Fruit fly (Drosophila melanogaster) whole organism, embryonic: ENCODE measurements around the gene Phb1.
A peak's percentile ranks its signal among the peaks of the same experiment; 100 is the strongest.

Experiments
- Antp ChIP-seq: fragments of 200-800 bp; sonication (Bioruptor generic); optimal IDR thresholded peaks from 3 replicates; lab custom pipeline; 2016; ENCODE audit warnings: missing biosample characterization, missing genetic modification characterization
- Atf-2 ChIP-seq: fragments of 200-800 bp; sonication (Bioruptor generic); optimal IDR thresholded peaks from 2 replicates; lab custom pipeline; 2016; ENCODE audit warnings: missing biosample characterization, missing genetic modification characterization
- BEAF-32 ChIP-seq: fragments of 200-800 bp; sonication (Bioruptor generic); optimal IDR thresholded peaks from 3 replicates; lab custom pipeline; 2017; ENCODE audit warnings: missing biosample characterization, missing genetic modification characterization, mild to moderate bottlenecking, moderate library complexity, missing genetic modification reagents
- Bdp1 ChIP-seq: fragments of 200-800 bp; sonication (Bioruptor generic); optimal IDR thresholded peaks from 3 replicates; lab custom pipeline; 2016; ENCODE audit warnings: missing biosample characterization, missing genetic modification characterization
- CG10543 ChIP-seq: fragments of 200-800 bp; sonication (Bioruptor generic); optimal IDR thresholded peaks from 3 replicates; lab custom pipeline; 2017; ENCODE audit warnings: missing biosample characterization, mild to moderate bottlenecking, missing genetic modification characterization, moderate library complexity
- CG12219 ChIP-seq: fragments of 200-800 bp; sonication (Bioruptor generic); optimal IDR thresholded peaks from 3 replicates; lab custom pipeline; 2018; ENCODE audit warnings: missing biosample characterization, mild to moderate bottlenecking, missing genetic modification characterization
- CG13287 ChIP-seq: fragments of 200-800 bp; sonication (Bioruptor generic); IDR thresholded peaks from 2 replicates; pipeline ENCODE4 v1.3.6; 2022; ENCODE audit warnings: missing biosample characterization, missing genetic modification characterization; ENCODE audit not compliant: partially characterized antibody
- CG13296 ChIP-seq: fragments of 200-800 bp; sonication (Bioruptor generic); optimal IDR thresholded peaks from 3 replicates; lab custom pipeline; 2018; ENCODE audit warnings: missing biosample characterization, mild to moderate bottlenecking, missing genetic modification characterization
- CG13775 ChIP-seq: fragments of 200-800 bp; sonication (Bioruptor generic); optimal IDR thresholded peaks from 3 replicates; lab custom pipeline; 2017; ENCODE audit warnings: missing biosample characterization, mild to moderate bottlenecking, missing genetic modification characterization
- CG13894 ChIP-seq: fragments of 200-800 bp; sonication (Bioruptor generic); optimal IDR thresholded peaks from 3 replicates; lab custom pipeline; 2018; ENCODE audit warnings: missing biosample characterization, mild to moderate bottlenecking, missing genetic modification characterization, moderate library complexity
- CG15601 ChIP-seq: fragments of 200-800 bp; sonication (Bioruptor generic); optimal IDR thresholded peaks from 3 replicates; lab custom pipeline; 2019; ENCODE audit warnings: missing biosample characterization, mild to moderate bottlenecking, missing genetic modification characterization, moderate library complexity
- CG17359 ChIP-seq: fragments of 200-800 bp; sonication (Bioruptor generic); optimal IDR thresholded peaks from 3 replicates; lab custom pipeline; 2018; ENCODE audit warnings: missing biosample characterization, mild to moderate bottlenecking, missing genetic modification characterization, moderate library complexity
- CG17912 ChIP-seq: fragments of 200-800 bp; sonication (Bioruptor generic); optimal IDR thresholded peaks from 2 replicates; lab custom pipeline; 2018; ENCODE audit warnings: missing biosample characterization, mild to moderate bottlenecking, missing genetic modification characterization
- CG18262 ChIP-seq: fragments of 200-800 bp; optimal IDR thresholded peaks from 3 replicates; lab custom pipeline; 2019; ENCODE audit warnings: missing biosample characterization, mild to moderate bottlenecking, missing genetic modification characterization, moderate library complexity
- CG30403 ChIP-seq: fragments of 200-800 bp; sonication (Bioruptor generic); optimal IDR thresholded peaks from 3 replicates; lab custom pipeline; 2016; ENCODE audit warnings: missing biosample characterization, missing genetic modification characterization
- CG31224 ChIP-seq: fragments of 200-800 bp; sonication (Bioruptor generic); IDR thresholded peaks from 2 replicates; pipeline ENCODE4 v1.3.6; 2022; ENCODE audit warnings: missing biosample characterization, missing genetic modification characterization
- CG3281 ChIP-seq: fragments of 200-800 bp; sonication (Bioruptor generic); optimal IDR thresholded peaks from 3 replicates; lab custom pipeline; 2017; ENCODE audit warnings: missing biosample characterization, mild to moderate bottlenecking, missing genetic modification characterization
- CG4424 ChIP-seq: fragments of 200-800 bp; sonication (Bioruptor generic); optimal IDR thresholded peaks from 3 replicates; lab custom pipeline; 2016; ENCODE audit warnings: missing biosample characterization, missing genetic modification characterization
- CG5953 ChIP-seq: fragments of 200-800 bp; sonication (Bioruptor generic); IDR thresholded peaks from 2 replicates; pipeline ENCODE4 v1.3.6; 2022; ENCODE audit warnings: missing biosample characterization, missing genetic modification characterization
- CG7271 ChIP-seq: fragments of 200-800 bp; sonication (Bioruptor generic); optimal IDR thresholded peaks from 2 replicates; lab custom pipeline; 2018; ENCODE audit warnings: missing biosample characterization, mild to moderate bottlenecking, missing genetic modification characterization, moderate library complexity
- CG7963 ChIP-seq: fragments of 200-800 bp; sonication (Bioruptor generic); IDR thresholded peaks from 3 replicates; pipeline ENCODE4 v1.3.6; 2022; ENCODE audit warnings: missing biosample characterization, missing genetic modification characterization; ENCODE audit not compliant: partially characterized antibody
- CG8089 ChIP-seq: fragments of 200-800 bp; sonication (Bioruptor generic); optimal IDR thresholded peaks from 3 replicates; lab custom pipeline; 2016; ENCODE audit warnings: missing biosample characterization, missing genetic modification characterization
- CG9727 ChIP-seq: fragments of 200-800 bp; sonication (Bioruptor generic); optimal IDR thresholded peaks from 3 replicates; lab custom pipeline; 2017; ENCODE audit warnings: missing biosample characterization, mild to moderate bottlenecking, missing genetic modification characterization
- CG9817 ChIP-seq: fragments of 200-800 bp; sonication (Bioruptor generic); optimal IDR thresholded peaks from 2 replicates; lab custom pipeline; 2018; ENCODE audit warnings: missing biosample characterization, mild to moderate bottlenecking, missing genetic modification characterization, moderate library complexity
- Chrac-16 ChIP-seq: fragments of 200-800 bp; sonication (Bioruptor generic); optimal IDR thresholded peaks from 3 replicates; lab custom pipeline; 2016; ENCODE audit warnings: missing biosample characterization, missing genetic modification characterization
- Drgx ChIP-seq: fragments of 200-800 bp; sonication (Bioruptor generic); IDR thresholded peaks from 2 replicates; pipeline ENCODE4 v1.3.6; 2022; ENCODE audit warnings: missing biosample characterization, missing genetic modification characterization
- Elba2 ChIP-seq: fragments of 200-800 bp; sonication (Bioruptor generic); optimal IDR thresholded peaks from 3 replicates; lab custom pipeline; 2016; ENCODE audit warnings: missing biosample characterization, missing genetic modification characterization
- HHEX ChIP-seq: fragments of 200-800 bp; sonication (Bioruptor generic); optimal IDR thresholded peaks from 3 replicates; lab custom pipeline; 2017; ENCODE audit warnings: missing biosample characterization, mild to moderate bottlenecking, missing genetic modification characterization, missing genetic modification reagents
- HLH54F ChIP-seq: fragments of 200-800 bp; sonication (Bioruptor generic); optimal IDR thresholded peaks from 3 replicates; lab custom pipeline; 2016; ENCODE audit warnings: missing biosample characterization, missing genetic modification characterization
- Lhr ChIP-seq: fragments of 200-800 bp; sonication (Bioruptor generic); optimal IDR thresholded peaks from 3 replicates; lab custom pipeline; 2017; ENCODE audit warnings: mild to moderate bottlenecking, missing biosample characterization, missing genetic modification reagents, missing genetic modification characterization
- Oli ChIP-seq: fragments of 200-800 bp; sonication (Bioruptor generic); optimal IDR thresholded peaks from 2 replicates; lab custom pipeline; 2018; ENCODE audit warnings: missing biosample characterization, mild to moderate bottlenecking, missing genetic modification characterization, moderate library complexity
- Vsx1 ChIP-seq: fragments of 200-800 bp; sonication (Bioruptor generic); optimal IDR thresholded peaks from 2 replicates; lab custom pipeline; 2017; ENCODE audit warnings: missing biosample characterization, mild to moderate bottlenecking, missing genetic modification characterization, missing genetic modification reagents
- ara ChIP-seq: fragments of 200-800 bp; sonication (Bioruptor generic); IDR thresholded peaks from 2 replicates; pipeline ENCODE4 v1.3.6; 2022; ENCODE audit warnings: missing biosample characterization, missing genetic modification characterization
- bbx ChIP-seq: fragments of 200-800 bp; sonication (Bioruptor generic); IDR thresholded peaks from 2 replicates; pipeline ENCODE4 v1.3.6; 2022; ENCODE audit warnings: missing biosample characterization, missing genetic modification characterization; ENCODE audit not compliant: partially characterized antibody
- chinmo ChIP-seq: fragments of 200-800 bp; sonication (Bioruptor generic); IDR thresholded peaks from 4 replicates; pipeline ENCODE4 v1.3.6; 2022; ENCODE audit warnings: missing biosample characterization, missing genetic modification characterization; ENCODE audit not compliant: partially characterized antibody
- h ChIP-seq: fragments of >200 bp; optimal IDR thresholded peaks from 2 replicates; lab custom pipeline; 2017
- ken ChIP-seq: fragments of 200-800 bp; sonication (Bioruptor generic); IDR thresholded peaks from 3 replicates; pipeline ENCODE4 v1.3.6; 2022; ENCODE audit warnings: missing biosample characterization, missing genetic modification characterization
- maf-S ChIP-seq: fragments of 200-800 bp; sonication (Bioruptor generic); optimal IDR thresholded peaks from 2 replicates; lab custom pipeline; 2016; ENCODE audit warnings: missing biosample characterization, missing genetic modification characterization
- p53 ChIP-seq: fragments of 200-800 bp; sonication (Bioruptor generic); optimal IDR thresholded peaks from 2 replicates; lab custom pipeline; 2016; ENCODE audit warnings: missing biosample characterization, missing genetic modification characterization
- peb ChIP-seq: fragments of 200-800 bp; sonication (Bioruptor generic); IDR thresholded peaks from 2 replicates; pipeline ENCODE4 v1.3.6; 2022; ENCODE audit warnings: missing biosample characterization, missing genetic modification characterization
- pfk ChIP-seq: fragments of 200-800 bp; sonication (Bioruptor generic); optimal IDR thresholded peaks from 2 replicates; lab custom pipeline; 2018; ENCODE audit warnings: missing biosample characterization, mild to moderate bottlenecking, missing genetic modification characterization, moderate library complexity
- prd ChIP-seq, 3 experiments: fragments of >200 bp in 2 of 3; fragments of 200-800 bp in 1 of 3; sonication (Bioruptor generic) in 1 of 3; optimal IDR thresholded peaks in 2 of 3; IDR thresholded peaks in 1 of 3; 2 replicates in 2 of 3; 3 replicates in 1 of 3; pipeline versions ENCODE4 v1.3.6 to Lab custom; 2017 to 2022; ENCODE audit warnings: missing biosample characterization in 1 of 3, missing genetic modification characterization in 1 of 3
- sens-2 ChIP-seq: fragments of 200-800 bp; sonication (Bioruptor generic); IDR thresholded peaks from 2 replicates; pipeline ENCODE4 v1.3.6; 2022; ENCODE audit warnings: missing biosample characterization, missing genetic modification characterization
- tio ChIP-seq: fragments of 200-800 bp; sonication (Bioruptor generic); optimal IDR thresholded peaks from 2 replicates; lab custom pipeline; 2017; ENCODE audit warnings: missing biosample characterization, missing genetic modification characterization, inconsistent platforms
- tll ChIP-seq, 2 experiments: fragments of 200-800 bp in 1 of 2; fragments of >200 bp in 1 of 2; sonication (Bioruptor generic) in 1 of 2; optimal IDR thresholded peaks; 2 replicates each; lab custom pipeline; 2017 to 2019; ENCODE audit warnings: missing biosample characterization in 2 of 2, missing genetic modification characterization in 2 of 2, mild to moderate bottlenecking in 1 of 2, moderate library complexity in 1 of 2
- trem ChIP-seq: fragments of 200-800 bp; optimal IDR thresholded peaks from 3 replicates; lab custom pipeline; 2019; ENCODE audit warnings: missing biosample characterization, mild to moderate bottlenecking, missing genetic modification characterization, moderate library complexity
- zen2 ChIP-seq: fragments of 200-800 bp; sonication (Bioruptor generic); IDR thresholded peaks from 3 replicates; pipeline ENCODE4 v1.3.6; 2022; ENCODE audit warnings: missing biosample characterization, missing genetic modification characterization; ENCODE audit not compliant: partially characterized antibody

Phb1 gene

dm6 chr2L:19140257-19140983 is 16.8 kb upstream of the Phb1 start (continued):
- TF ChIP-seq CG15601 (tag; lab: Kevin White, UChicago) (peak; percentile 34), Chrac-16 (no peak), CG17359 (tag; lab: Kevin White, UChicago) (peak; percentile 29), ken (GFP tag; lab: Robert Waterston, UW) (no peak), CG9817 (tag; lab: Kevin White, UChicago) (no peak), Antp (GFP tag; lab: Kevin White, UChicago) (peak; percentile 37), Vsx1 (peak; percentile 8), tio (GFP tag; lab: Kevin White, UChicago) (no peak), peb (GFP tag; lab: Robert Waterston, UW) (no peak), CG7271 (peak; percentile 20), CG9727 (GFP tag; lab: Kevin White, UChicago) (no peak), prd (optimal IDR thresholded peaks at IDR 0.05; lab: Kevin White, UChicago) (no peak), prd (GFP tag; IDR thresholded peaks at IDR 0.05; lab: Robert Waterston, UW) (peak; percentile 24; the same call in 1 of the 3 replicates), Elba2 (GFP tag; lab: Kevin White, UChicago) (no peak), CG5953 (GFP tag; lab: Robert Waterston, UW) (0 out of 2 replicates have a peak, but pooled peaks have one; percentile 28), HHEX (GFP tag; lab: Kevin White, UChicago) (no peak), CG10543 (GFP tag; lab: Kevin White, UChicago) (peak; percentile 34), trem (tag; lab: Kevin White, UChicago) (no peak), CG4424 (GFP tag; lab: Kevin White, UChicago) (no peak), maf-S (GFP tag; lab: Kevin White, UChicago) (no peak), chinmo (GFP tag; lab: Robert Waterston, UW) (0 out of 4 replicates have a peak, but pooled peaks have one; percentile 57), CG18262 (peak; percentile 33), CG13287 (GFP tag; lab: Robert Waterston, UW) (no peak), pfk (GFP tag; lab: Kevin White, UChicago) (peak; percentile 12)

dm6 chr2L:19139751-19140150 is 16.1 kb upstream of the Phb1 start:
- TF ChIP-seq Lhr (GFP tag; lab: Kevin White, UChicago) (no peak), bbx (GFP tag; lab: Robert Waterston, UW) (no peak), pfk (GFP tag; lab: Kevin White, UChicago) (peak; percentile 12), Atf-2 (GFP tag; lab: Kevin White, UChicago) (no peak), BEAF-32 (no peak), CG13894 (tag; lab: Kevin White, UChicago) (peak; percentile 77), Bdp1 (GFP tag; lab: Kevin White, UChicago) (no peak), CG8089 (GFP tag; lab: Kevin White, UChicago) (no peak), CG7963 (GFP tag; lab: Robert Waterston, UW) (no peak), CG13296 (GFP tag; lab: Kevin White, UChicago) (no peak), CG13775 (GFP tag; lab: Kevin White, UChicago) (no peak), ara (GFP tag; lab: Robert Waterston, UW) (no peak), CG10543 (GFP tag; lab: Kevin White, UChicago) (no peak), CG12219 (GFP tag; lab: Kevin White, UChicago) (no peak), p53 (GFP tag; lab: Kevin White, UChicago) (no peak), CG17912 (GFP tag; lab: Kevin White, UChicago) (no peak), Oli (tag; lab: Kevin White, UChicago) (no peak), HLH54F (GFP tag; lab: Kevin White, UChicago) (no peak), zen2 (GFP tag; lab: Robert Waterston, UW) (no peak), h (no peak), tll (GFP tag; optimal IDR thresholded peaks at IDR 0.05; lab: Kevin White, UChicago) (peak in 1 of 2 experiments; percentile 44), CG30403 (GFP tag; lab: Kevin White, UChicago) (no peak), CG3281 (GFP tag; lab: Kevin White, UChicago) (no peak), chinmo (GFP tag; lab: Robert Waterston, UW) (0 out of 4 replicates have a peak, but pooled peaks have one; percentile 49), sens-2 (GFP tag; lab: Robert Waterston, UW) (no peak), Drgx (GFP tag; lab: Robert Waterston, UW) (no peak), CG31224 (GFP tag; lab: Robert Waterston, UW) (no peak)
